Fruit fly (Drosophila melanogaster) S2 (cell line): ENCODE data around the gene CG42249.

Experiments
- CG8478 ChIP-seq: fragments of >200 bp; optimal IDR thresholded peaks from 2 replicates; lab custom pipeline; 2018
- CTCF ChIP-seq, 2 experiments: fragments of >200 bp; optimal IDR thresholded peaks; 2 replicates each; lab custom pipeline; 2018

DNA sequence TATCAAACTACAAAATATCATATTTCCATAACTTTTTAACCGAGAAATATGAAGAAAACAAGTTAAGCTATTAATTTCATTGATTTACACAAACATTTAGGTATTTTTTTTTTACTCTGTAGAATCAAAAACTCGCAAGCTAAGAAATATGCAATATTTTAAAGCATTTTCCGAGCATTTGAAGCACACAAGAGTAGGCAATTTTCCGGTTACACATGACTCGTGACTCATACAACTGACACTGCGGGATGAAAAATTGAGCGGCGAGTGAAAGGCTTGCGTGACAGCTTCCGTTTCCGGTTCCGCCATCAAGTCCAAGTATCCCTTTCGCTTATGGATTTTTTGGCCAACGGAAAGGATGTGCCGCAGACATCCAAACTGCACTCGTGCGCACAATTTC is 8.7 kb upstream of the CG42249 start:
- no peak for TF ChIP-seq CTCF (optimal IDR thresholded peaks at IDR 0.05; lab: Kevin White, UChicago)
- TF ChIP-seq CG8478 (lab: Kevin White, UChicago), result no peak
